Worm (Caenorhabditis elegans) whole organism, mixed stage, embryonic: ENCODE measurements around the gene pde-2.

ENCODE experiments used
- blmp-1 ChIP-seq: fragments of 150-350 bp; optimal IDR thresholded peaks from 2 replicates; lab custom pipeline; 2014; ENCODE audit warnings: missing biosample characterization, missing genetic modification characterization
- ces-1 ChIP-seq: fragments of 150-350 bp; optimal IDR thresholded peaks from 2 replicates; lab custom pipeline; 2014; ENCODE audit warnings: missing biosample characterization, missing genetic modification reagents, missing genetic modification characterization
- elt-3 ChIP-seq: fragments of 150-350 bp; optimal IDR thresholded peaks from 2 replicates; lab custom pipeline; 2014; ENCODE audit warnings: missing biosample characterization, missing genetic modification characterization
- nhr-12 ChIP-seq: fragments of 150-350 bp; optimal IDR thresholded peaks from 2 replicates; lab custom pipeline; 2014; ENCODE audit warnings: missing biosample characterization, missing genetic modification characterization
- pha-4 ChIP-seq: fragments of 150-350 bp; optimal IDR thresholded peaks from 2 replicates; lab custom pipeline; 2018; ENCODE audit warnings: missing biosample characterization, missing genetic modification reagents, missing genetic modification characterization
- snpc-4 ChIP-seq: fragments of 150-350 bp; optimal IDR thresholded peaks from 2 replicates; lab custom pipeline; 2014; ENCODE audit warnings: missing biosample characterization, missing genetic modification characterization
- unc-62 ChIP-seq: fragments of 150-350 bp; optimal IDR thresholded peaks from 2 replicates; lab custom pipeline; 2014; ENCODE audit warnings: missing biosample characterization, missing genetic modification reagents, missing genetic modification characterization
- ztf-11 ChIP-seq: fragments of 150-350 bp; optimal IDR thresholded peaks from 2 replicates; lab custom pipeline; 2014; ENCODE audit warnings: missing biosample characterization, missing genetic modification characterization

DNA sequence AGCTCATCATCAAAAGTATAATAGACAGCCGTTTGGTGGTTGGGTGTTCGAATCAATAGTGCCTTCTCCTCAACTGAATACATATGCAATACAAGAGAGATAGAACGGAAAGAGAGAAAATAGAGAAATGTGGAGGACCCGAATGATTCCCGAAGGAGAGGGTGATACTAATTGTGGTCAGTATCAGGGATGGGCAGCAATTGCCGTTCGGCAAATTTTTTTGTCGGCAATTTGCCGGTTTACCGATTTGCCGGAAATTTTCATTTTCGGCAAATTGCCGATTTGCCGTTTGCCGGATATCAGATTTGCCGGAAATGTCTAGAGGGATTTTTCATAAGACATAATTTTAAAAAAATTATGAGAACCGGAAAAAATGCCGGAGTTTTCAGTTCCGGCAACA lies 30.6 kb upstream of the pde-2 start, which contains the start of gene F59B2.9:
- TF ChIP-seq nhr-12 (tag; lab: Kevin White, UChicago) (no peak), ztf-11 (tag; lab: Kevin White, UChicago) (no peak), blmp-1 (tag; lab: Kevin White, UChicago) (no peak), pha-4 (tag; lab: Kevin White, UChicago) (no peak), snpc-4 (no peak), elt-3 (tag; lab: Kevin White, UChicago) (no peak), ces-1 (GFP tag; lab: Kevin White, UChicago) (no peak), unc-62 (GFP tag; lab: Kevin White, UChicago) (no peak)
